Worm (Caenorhabditis elegans) whole organism, L2 larva: ENCODE measurements around the gene egal-1.

Source experiments
- C34F6.9 ChIP-seq: fragments of 150-350 bp; optimal IDR thresholded peaks from 2 replicates; lab custom pipeline; 2014; ENCODE audit warnings: missing biosample characterization, missing genetic modification characterization
- F13H6.1 ChIP-seq: sonication (generic microtip); optimal IDR thresholded peaks from 2 replicates; lab custom pipeline; 2016; ENCODE audit warnings: missing genetic modification characterization, missing compliant biosample characterization
- R02D3.7 ChIP-seq: fragments of 150-350 bp; optimal IDR thresholded peaks from 2 replicates; lab custom pipeline; 2014; ENCODE audit warnings: missing biosample characterization, missing genetic modification characterization
- Y55F3AM.14 ChIP-seq: fragments of 200-800 bp; sonication (Bioruptor generic); optimal IDR thresholded peaks from 2 replicates; lab custom pipeline; 2018; ENCODE audit warnings: mild to moderate bottlenecking, missing genetic modification characterization, missing compliant biosample characterization
- ZK546.5 ChIP-seq: sonication (generic microtip); optimal IDR thresholded peaks from 2 replicates; lab custom pipeline; 2017; ENCODE audit warnings: missing biosample characterization, missing genetic modification characterization
- alr-1 ChIP-seq: fragments of 150-350 bp; optimal IDR thresholded peaks from 2 replicates; lab custom pipeline; 2014; ENCODE audit warnings: missing biosample characterization, missing genetic modification characterization
- aly-2 ChIP-seq: fragments of 150-350 bp; optimal IDR thresholded peaks from 2 replicates; lab custom pipeline; 2014; ENCODE audit warnings: missing biosample characterization, missing genetic modification characterization
- ama-1 ChIP-seq: fragments of 150-350 bp; optimal IDR thresholded peaks from 2 replicates; lab custom pipeline; 2018; ENCODE audit warnings: inconsistent platforms
- blmp-1 ChIP-seq: sonication (generic microtip); optimal IDR thresholded peaks from 2 replicates; lab custom pipeline; 2017; ENCODE audit warnings: missing genetic modification characterization, mild to moderate bottlenecking, missing compliant biosample characterization, antibody characterized with exemption, moderate library complexity; ENCODE audit not compliant: insufficient read depth
- crh-2 ChIP-seq: sonication (generic microtip); optimal IDR thresholded peaks from 2 replicates; lab custom pipeline; 2017; ENCODE audit warnings: missing biosample characterization, missing genetic modification characterization
- dmd-4 ChIP-seq: sonication (generic microtip); optimal IDR thresholded peaks from 2 replicates; lab custom pipeline; 2017; ENCODE audit warnings: missing biosample characterization, missing genetic modification characterization
- egl-27 ChIP-seq: sonication (generic microtip); optimal IDR thresholded peaks from 3 replicates; lab custom pipeline; 2017; ENCODE audit warnings: missing biosample characterization, missing genetic modification reagents, missing genetic modification characterization
- elt-1 ChIP-seq: fragments of 150-350 bp; optimal IDR thresholded peaks from 2 replicates; lab custom pipeline; 2014; ENCODE audit warnings: missing biosample characterization, missing genetic modification characterization
- elt-3 ChIP-seq: sonication (generic microtip); optimal IDR thresholded peaks from 2 replicates; lab custom pipeline; 2017; ENCODE audit warnings: missing biosample characterization, missing genetic modification characterization
- fos-1 ChIP-seq: fragments of 150-350 bp; optimal IDR thresholded peaks from 2 replicates; lab custom pipeline; 2014; ENCODE audit warnings: missing biosample characterization, missing genetic modification characterization
- gmeb-1 ChIP-seq: fragments of 150-350 bp; optimal IDR thresholded peaks from 2 replicates; lab custom pipeline; 2014; ENCODE audit warnings: missing biosample characterization, missing genetic modification characterization
- lin-11 ChIP-seq: fragments of 150-350 bp; sonication (generic microtip); optimal IDR thresholded peaks from 2 replicates; lab custom pipeline; 2014; ENCODE audit warnings: missing biosample characterization, missing genetic modification characterization, inconsistent platforms, mixed read lengths
- lsy-2 ChIP-seq, 2 experiments: fragments of 150-350 bp in 1 of 2; sonication (generic microtip) in 1 of 2; optimal IDR thresholded peaks; 2 replicates each; lab custom pipeline; 2014 to 2017; ENCODE audit warnings: missing biosample characterization in 2 of 2, missing genetic modification characterization in 2 of 2
- mab-5 ChIP-seq: fragments of 150-350 bp; optimal IDR thresholded peaks from 2 replicates; lab custom pipeline; 2014; ENCODE audit warnings: missing biosample characterization, missing genetic modification characterization
- mdl-1 ChIP-seq, 2 experiments: fragments of 150-350 bp in 1 of 2; sonication (generic microtip) in 1 of 2; optimal IDR thresholded peaks; 2 replicates each; lab custom pipeline; 2017; ENCODE audit warnings: missing biosample characterization in 2 of 2, missing genetic modification characterization in 2 of 2
- nhr-10 ChIP-seq: sonication (generic microtip); optimal IDR thresholded peaks from 2 replicates; lab custom pipeline; 2017; ENCODE audit warnings: missing biosample characterization, missing genetic modification characterization
- nhr-11 ChIP-seq: fragments of 150-350 bp; optimal IDR thresholded peaks from 2 replicates; lab custom pipeline; 2014; ENCODE audit warnings: missing biosample characterization, missing genetic modification characterization
- nhr-12 ChIP-seq: fragments of 150-350 bp; optimal IDR thresholded peaks from 2 replicates; lab custom pipeline; 2014; ENCODE audit warnings: missing biosample characterization, missing genetic modification characterization
- nhr-129 ChIP-seq: fragments of 150-350 bp; optimal IDR thresholded peaks from 2 replicates; lab custom pipeline; 2014; ENCODE audit warnings: missing biosample characterization, missing genetic modification characterization
- nhr-21 ChIP-seq: fragments of 150-350 bp; optimal IDR thresholded peaks from 2 replicates; lab custom pipeline; 2014; ENCODE audit warnings: missing biosample characterization, missing genetic modification characterization
- nhr-237 ChIP-seq: fragments of 150-350 bp; optimal IDR thresholded peaks from 2 replicates; lab custom pipeline; 2014; ENCODE audit warnings: missing biosample characterization, missing genetic modification characterization
- nhr-25 ChIP-seq: fragments of 150-350 bp; sonication (generic microtip); optimal IDR thresholded peaks from 3 replicates; lab custom pipeline; 2014; ENCODE audit warnings: missing biosample characterization, missing genetic modification characterization
- nhr-6 ChIP-seq: fragments of 150-350 bp; optimal IDR thresholded peaks from 2 replicates; lab custom pipeline; 2014; ENCODE audit warnings: missing biosample characterization, missing genetic modification characterization
- nhr-77 ChIP-seq: fragments of 150-350 bp; optimal IDR thresholded peaks from 2 replicates; lab custom pipeline; 2014; ENCODE audit warnings: missing biosample characterization, missing genetic modification characterization
- peb-1 ChIP-seq: fragments of 150-350 bp; optimal IDR thresholded peaks from 2 replicates; lab custom pipeline; 2014; ENCODE audit warnings: missing biosample characterization, missing genetic modification characterization
- sem-4 ChIP-seq: fragments of 150-350 bp; optimal IDR thresholded peaks from 2 replicates; lab custom pipeline; 2014; ENCODE audit warnings: missing biosample characterization, missing genetic modification reagents, missing genetic modification characterization
- skn-1 ChIP-seq: sonication (generic microtip); optimal IDR thresholded peaks from 2 replicates; lab custom pipeline; 2017; ENCODE audit warnings: missing biosample characterization, missing genetic modification characterization
- sma-3 ChIP-seq: sonication (generic microtip); optimal IDR thresholded peaks from 2 replicates; lab custom pipeline; 2016; ENCODE audit warnings: missing genetic modification reagents, missing genetic modification characterization, missing compliant biosample characterization
- sma-9 ChIP-seq, 2 experiments: fragments of 150-350 bp in 1 of 2; sonication (generic microtip) in 1 of 2; optimal IDR thresholded peaks; 2 replicates each; lab custom pipeline; 2014 to 2016; ENCODE audit warnings: missing genetic modification characterization in 2 of 2, mild to moderate bottlenecking in 1 of 2, missing biosample characterization in 1 of 2, missing compliant biosample characterization in 1 of 2, missing genetic modification reagents in 1 of 2, moderate library complexity in 1 of 2
- unc-55 ChIP-seq: fragments of 150-350 bp; sonication (generic microtip); optimal IDR thresholded peaks from 3 replicates; lab custom pipeline; 2014; ENCODE audit warnings: missing biosample characterization, missing genetic modification reagents, missing genetic modification characterization
- unc-62 ChIP-seq: fragments of 150-350 bp; optimal IDR thresholded peaks from 2 replicates; lab custom pipeline; 2014; ENCODE audit warnings: missing biosample characterization, missing genetic modification reagents, missing genetic modification characterization
- zag-1 ChIP-seq: fragments of 150-350 bp; optimal IDR thresholded peaks from 2 replicates; lab custom pipeline; 2014; ENCODE audit warnings: missing biosample characterization, missing genetic modification characterization
- ztf-1 ChIP-seq: fragments of 200-800 bp; sonication (Bioruptor generic); conservative IDR thresholded peaks from 2 replicates; pipeline ENCODE4 v1.3.6; 2022; ENCODE audit warnings: missing genetic modification characterization, missing compliant biosample characterization
- ztf-11 ChIP-seq: sonication (generic microtip); optimal IDR thresholded peaks from 2 replicates; lab custom pipeline; 2017; ENCODE audit warnings: missing biosample characterization, missing genetic modification characterization
- ztf-4 ChIP-seq: fragments of 150-350 bp; optimal IDR thresholded peaks from 2 replicates; lab custom pipeline; 2014; ENCODE audit warnings: missing biosample characterization, missing genetic modification characterization

Gene egal-1

DNA sequence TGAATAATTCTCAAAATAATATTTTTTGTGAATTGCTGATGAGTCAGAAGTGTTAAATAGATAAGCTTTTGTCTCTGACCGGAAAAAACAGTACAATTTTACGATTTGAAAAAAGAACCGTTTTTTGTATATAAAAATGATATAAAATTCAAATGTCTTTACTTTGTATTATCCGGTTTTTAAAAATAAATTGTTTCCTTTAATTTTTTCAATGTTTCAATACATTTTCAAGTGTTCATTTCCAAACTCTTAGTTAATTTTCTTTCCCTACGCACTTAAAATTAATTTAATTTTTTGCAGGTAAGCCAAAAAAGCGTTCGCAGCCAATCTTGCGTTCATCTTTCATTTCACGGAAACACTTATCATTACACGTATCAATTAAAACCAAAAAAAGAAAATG is at the start of gene egal-1:
TSS of gene egal-1 (plus strand) at position 301 of the 400 bp plus-strand sequence.
- no peak for TF ChIP-seq skn-1 (tag; lab: Kevin White, UChicago)
- no peak for TF ChIP-seq alr-1 (tag; lab: Kevin White, UChicago)
- no peak for TF ChIP-seq nhr-129 (tag; lab: Kevin White, UChicago)
- no peak for TF ChIP-seq F13H6.1 (tag; lab: Kevin White, UChicago)
- TF ChIP-seq unc-62 (GFP tag; lab: Kevin White, UChicago) = no peak
- no peak for TF ChIP-seq Y55F3AM.14 (GFP tag; lab: Kevin White, UChicago)
- no peak for TF ChIP-seq nhr-11
- TF ChIP-seq aly-2 (tag; lab: Kevin White, UChicago) = no peak
- TF ChIP-seq nhr-21 = no peak
- no peak for TF ChIP-seq ztf-1 (GFP tag; lab: Robert Waterston, UW)
- no peak for TF ChIP-seq elt-1 (tag; lab: Kevin White, UChicago)
- TF ChIP-seq mab-5 (tag; lab: Kevin White, UChicago) = no peak

- TF ChIP-seq lin-11 (tag; lab: Kevin White, UChicago) (no peak), sma-3 (GFP tag; lab: Kevin White, UChicago) (peak; percentile 82), blmp-1 (tag; lab: Kevin White, UChicago) (peak; percentile 35), fos-1 (tag; lab: Kevin White, UChicago) (peak; percentile 6), crh-2 (tag; lab: Kevin White, UChicago) (peak; percentile 71), zag-1 (tag; lab: Kevin White, UChicago) (no peak), dmd-4 (tag; lab: Kevin White, UChicago) (no peak), F13H6.1 (tag; lab: Kevin White, UChicago) (peak; percentile 57), nhr-10 (tag; lab: Kevin White, UChicago) (no peak), nhr-12 (tag; lab: Kevin White, UChicago) (no peak), skn-1 (tag; lab: Kevin White, UChicago) (no peak), nhr-11 (no peak), unc-55 (GFP tag; lab: Kevin White, UChicago) (no peak), alr-1 (tag; lab: Kevin White, UChicago) (no peak), mdl-1 (tag; optimal IDR thresholded peaks at IDR 0.05; lab: Kevin White, UChicago) (no peak), C34F6.9 (no peak), elt-3 (tag; lab: Kevin White, UChicago) (no peak), sem-4 (tag; lab: Kevin White, UChicago) (no peak), egl-27 (tag; lab: Kevin White, UChicago) (peak; percentile 55), sma-9 (GFP tag; optimal IDR thresholded peaks at IDR 0.05; lab: Kevin White, UChicago) (peak; percentile 55), sma-9 (tag; optimal IDR thresholded peaks at IDR 0.05; lab: Kevin White, UChicago) (no peak), aly-2 (tag; lab: Kevin White, UChicago) (no peak), gmeb-1 (tag; lab: Kevin White, UChicago) (peak; percentile 64), lsy-2 (tag; optimal IDR thresholded peaks at IDR 0.05; lab: Kevin White, UChicago) (peak in 1 of 2 experiments; percentile 3), R02D3.7 (tag; lab: Kevin White, UChicago) (no peak), elt-1 (tag; lab: Kevin White, UChicago) (no peak), ztf-1 (GFP tag; lab: Robert Waterston, UW) (no peak), nhr-6 (tag; lab: Kevin White, UChicago) (peak; percentile 4), ztf-11 (tag; lab: Kevin White, UChicago) (no peak), nhr-77 (tag; lab: Kevin White, UChicago) (no peak), Y55F3AM.14 (GFP tag; lab: Kevin White, UChicago) (no peak), nhr-21 (peak; percentile 46), ZK546.5 (tag; lab: Kevin White, UChicago) (no peak), nhr-25 (tag; lab: Kevin White, UChicago) (peak; percentile 19), ztf-4 (tag; lab: Kevin White, UChicago) (no peak), nhr-237 (tag; lab: Kevin White, UChicago) (no peak), nhr-129 (tag; lab: Kevin White, UChicago) (peak; percentile 55), peb-1 (tag; lab: Kevin White, UChicago) (no peak), ama-1 (lab: Kevin White, UChicago) (no peak)
- TF ChIP-seq, all 48 proteins: peak for 13
Observed at ce11 chrIV:5778342-5778741, 46.3 kb upstream of the egal-1 start.
